Worm (Caenorhabditis elegans): ENCODE measurements around the gene C46A5.1.

DNA sequence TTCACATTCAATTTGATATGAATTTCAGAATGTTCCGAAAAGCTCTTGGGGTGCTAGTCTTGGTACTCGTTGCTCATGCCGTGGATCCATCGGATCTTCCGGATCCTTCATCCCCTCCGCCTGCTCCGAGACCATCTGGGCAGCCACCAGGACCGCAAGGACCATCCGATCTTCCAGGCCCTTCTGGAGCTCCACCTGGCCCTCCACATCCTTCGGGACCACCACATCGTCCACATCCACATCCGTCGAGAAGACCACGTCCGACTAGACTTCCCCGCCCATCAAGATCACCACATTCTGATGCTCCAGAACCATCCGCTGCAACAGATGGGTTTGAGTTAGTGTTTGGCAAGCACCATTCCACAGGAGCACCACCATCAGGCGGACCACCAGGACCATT, 29.1 kb upstream of the C46A5.1 start, which contains the start of gene clx-1:
- no peak for TF ChIP-seq lin-14 (GFP tag; optimal IDR thresholded peaks at IDR 0.05)
- no peak for TF ChIP-seq snpc-4 (tag; optimal IDR thresholded peaks at IDR 0.05)
- no peak for TF ChIP-seq ama-1 (optimal IDR thresholded peaks at IDR 0.05)
- TF ChIP-seq unc-62 (GFP tag; optimal IDR thresholded peaks at IDR 0.05): no peak
- TF ChIP-seq lin-15B (tag; optimal IDR thresholded peaks at IDR 0.05): no peak
- TF ChIP-seq skn-1 (tag; optimal IDR thresholded peaks at IDR 0.05): no peak

Data from whole organism, L1 larva.